Fruit fly (Drosophila melanogaster) whole organism, pupa: ENCODE measurements around the gene CG31917.

Source experiments
- CG12605 ChIP-seq: fragments of 200-800 bp; sonication (Bioruptor generic); IDR thresholded peaks from 2 replicates; pipeline ENCODE4 v1.3.6; 2022; ENCODE audit warnings: missing biosample characterization, missing genetic modification characterization
- CG13204 ChIP-seq: fragments of 200-800 bp; sonication (Bioruptor generic); optimal IDR thresholded peaks from 2 replicates; lab custom pipeline; 2018; ENCODE audit warnings: missing biosample characterization, mild to moderate bottlenecking, missing genetic modification characterization, moderate library complexity
- CG14655 ChIP-seq: fragments of 200-800 bp; sonication (Bioruptor generic); optimal IDR thresholded peaks from 3 replicates; lab custom pipeline; 2017; ENCODE audit warnings: mild to moderate bottlenecking, missing biosample characterization, missing genetic modification reagents, missing genetic modification characterization
- CG15710 ChIP-seq: fragments of 200-800 bp; sonication (Bioruptor generic); optimal IDR thresholded peaks from 2 replicates; lab custom pipeline; 2018; ENCODE audit warnings: missing biosample characterization, mild to moderate bottlenecking, missing genetic modification characterization, moderate library complexity
- CG17806 ChIP-seq: fragments of 200-800 bp; sonication (Bioruptor generic); optimal IDR thresholded peaks from 2 replicates; lab custom pipeline; 2018; ENCODE audit warnings: missing biosample characterization, mild to moderate bottlenecking, missing genetic modification characterization, moderate library complexity
- CG32121 ChIP-seq: fragments of 200-800 bp; sonication (Bioruptor generic); IDR thresholded peaks from 2 replicates; pipeline ENCODE4 v1.3.6; 2022; ENCODE audit warnings: missing biosample characterization, missing genetic modification characterization
- CG34367 ChIP-seq: fragments of 200-800 bp; sonication (Bioruptor generic); optimal IDR thresholded peaks from 2 replicates; lab custom pipeline; 2018; ENCODE audit warnings: missing biosample characterization, mild to moderate bottlenecking, missing genetic modification characterization
- CG8301 ChIP-seq: fragments of 200-800 bp; sonication (Bioruptor generic); optimal IDR thresholded peaks from 2 replicates; lab custom pipeline; 2018; ENCODE audit warnings: missing biosample characterization, mild to moderate bottlenecking, missing genetic modification characterization
- CG9948 ChIP-seq: fragments of 200-800 bp; sonication (Bioruptor generic); optimal IDR thresholded peaks from 2 replicates; lab custom pipeline; 2018; ENCODE audit warnings: missing biosample characterization, mild to moderate bottlenecking, missing genetic modification characterization, moderate library complexity
- Pif1B ChIP-seq: fragments of 200-800 bp; sonication (Bioruptor generic); optimal IDR thresholded peaks from 3 replicates; lab custom pipeline; 2016; ENCODE audit warnings: missing biosample characterization, missing genetic modification characterization
- Snoo ChIP-seq: fragments of 200-800 bp; sonication (Bioruptor generic); optimal IDR thresholded peaks from 3 replicates; lab custom pipeline; 2017; ENCODE audit warnings: missing biosample characterization, mild to moderate bottlenecking, missing genetic modification characterization, inconsistent platforms
- fd96Ca ChIP-seq: fragments of 200-800 bp; sonication (Bioruptor generic); IDR thresholded peaks from 3 replicates; pipeline ENCODE4 v1.3.6; 2022; ENCODE audit warnings: missing biosample characterization, missing genetic modification characterization

DNA sequence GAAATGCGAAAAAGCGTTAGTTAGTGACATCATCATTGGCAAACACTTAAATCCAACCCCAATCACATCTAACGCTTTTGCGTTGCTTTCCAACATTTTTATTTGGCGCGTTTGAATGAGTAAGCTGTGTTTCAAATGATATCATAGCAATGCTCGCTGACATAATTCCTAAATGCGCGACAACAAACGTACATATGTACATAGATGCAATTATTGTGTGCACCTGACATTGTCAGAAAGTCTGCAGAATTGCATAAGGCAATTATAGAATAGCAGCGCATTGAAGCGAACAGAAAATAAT lies 12.4 kb downstream of the CG31917 start:
- TF ChIP-seq CG32121 (no peak), CG13204 (no peak), CG14655 (GFP tag; lab: Kevin White, UChicago) (no peak), CG17806 (no peak), CG12605 (GFP tag; lab: Robert Waterston, UW) (no peak), CG8301 (tag; lab: Kevin White, UChicago) (no peak), CG34367 (tag; lab: Kevin White, UChicago) (no peak), Snoo (no peak), Pif1B (no peak), CG9948 (tag; lab: Kevin White, UChicago) (no peak), fd96Ca (GFP tag; lab: Robert Waterston, UW) (no peak), CG15710 (no peak)
